Fruit fly (Drosophila melanogaster) whole organism, embryonic: ENCODE results near the gene Jon99Fii.

Source experiments
- Atf3 ChIP-seq: fragments of 200-800 bp; sonication (Bioruptor generic); optimal IDR thresholded peaks from 3 replicates; lab custom pipeline; 2016; ENCODE audit warnings: missing biosample characterization, missing genetic modification characterization
- Blimp-1 ChIP-seq: fragments of 200-800 bp; sonication (Bioruptor generic); optimal IDR thresholded peaks from 3 replicates; lab custom pipeline; 2018; ENCODE audit warnings: missing biosample characterization, missing genetic modification characterization, mild to moderate bottlenecking, moderate library complexity, missing genetic modification reagents
- C15 ChIP-seq: fragments of 200-800 bp; sonication (Bioruptor generic); IDR thresholded peaks from 3 replicates; pipeline ENCODE4 v1.3.6; 2022; ENCODE audit warnings: missing biosample characterization, missing genetic modification characterization
- CG10543 ChIP-seq: fragments of 200-800 bp; sonication (Bioruptor generic); optimal IDR thresholded peaks from 3 replicates; lab custom pipeline; 2017; ENCODE audit warnings: missing biosample characterization, mild to moderate bottlenecking, missing genetic modification characterization, moderate library complexity
- CG1233 ChIP-seq: fragments of 200-800 bp; sonication (Bioruptor generic); optimal IDR thresholded peaks from 4 replicates; lab custom pipeline; 2018; ENCODE audit warnings: missing biosample characterization, mild to moderate bottlenecking, missing genetic modification characterization
- CG12769 ChIP-seq: fragments of 200-800 bp; sonication (Bioruptor generic); optimal IDR thresholded peaks from 2 replicates; lab custom pipeline; 2019; ENCODE audit warnings: missing biosample characterization, mild to moderate bottlenecking, missing genetic modification characterization, moderate library complexity
- CG13894 ChIP-seq: fragments of 200-800 bp; sonication (Bioruptor generic); optimal IDR thresholded peaks from 3 replicates; lab custom pipeline; 2018; ENCODE audit warnings: missing biosample characterization, mild to moderate bottlenecking, missing genetic modification characterization, moderate library complexity
- CG15269 ChIP-seq: fragments of 200-800 bp; sonication (Bioruptor generic); optimal IDR thresholded peaks from 2 replicates; lab custom pipeline; 2018; ENCODE audit warnings: missing biosample characterization, mild to moderate bottlenecking, missing genetic modification characterization, moderate library complexity
- CG16815 ChIP-seq: fragments of 200-800 bp; sonication (Bioruptor generic); optimal IDR thresholded peaks from 3 replicates; lab custom pipeline; 2017; ENCODE audit warnings: missing biosample characterization, mild to moderate bottlenecking, missing genetic modification characterization
- CG17328 ChIP-seq: fragments of 200-800 bp; sonication (Bioruptor generic); IDR thresholded peaks from 2 replicates; pipeline ENCODE4 v1.3.6; 2022; ENCODE audit warnings: missing biosample characterization, missing genetic modification characterization
- CG2712 ChIP-seq: fragments of 200-800 bp; optimal IDR thresholded peaks from 3 replicates; lab custom pipeline; 2019; ENCODE audit warnings: missing biosample characterization, mild to moderate bottlenecking, missing genetic modification characterization, moderate library complexity
- CG2875 ChIP-seq: fragments of 200-800 bp; sonication (Bioruptor generic); optimal IDR thresholded peaks from 2 replicates; lab custom pipeline; 2017; ENCODE audit warnings: missing biosample characterization, mild to moderate bottlenecking, missing genetic modification characterization, missing genetic modification reagents
- CG31388 ChIP-seq: fragments of 200-800 bp; sonication (Bioruptor generic); optimal IDR thresholded peaks from 2 replicates; lab custom pipeline; 2016; ENCODE audit warnings: missing biosample characterization, missing genetic modification characterization
- CG3838 ChIP-seq: fragments of 200-800 bp; sonication (Bioruptor generic); optimal IDR thresholded peaks from 3 replicates; lab custom pipeline; 2016; ENCODE audit warnings: missing biosample characterization, missing genetic modification characterization
- CG4282 ChIP-seq: fragments of 200-800 bp; sonication (Bioruptor generic); optimal IDR thresholded peaks from 2 replicates; lab custom pipeline; 2016; ENCODE audit warnings: missing biosample characterization, missing genetic modification characterization
- CG4328 ChIP-seq: fragments of 200-800 bp; sonication (Bioruptor generic); optimal IDR thresholded peaks from 3 replicates; lab custom pipeline; 2017; ENCODE audit warnings: missing biosample characterization, missing genetic modification reagents, missing genetic modification characterization
- CG4854 ChIP-seq: fragments of 200-800 bp; sonication (Bioruptor generic); optimal IDR thresholded peaks from 2 replicates; lab custom pipeline; 2016; ENCODE audit warnings: missing biosample characterization, missing genetic modification characterization, inconsistent platforms
- CG5180 ChIP-seq: fragments of 200-800 bp; sonication (Bioruptor generic); optimal IDR thresholded peaks from 3 replicates; lab custom pipeline; 2017; ENCODE audit warnings: missing biosample characterization, missing genetic modification characterization, mild to moderate bottlenecking, moderate library complexity, missing genetic modification reagents
- CG6791 ChIP-seq: fragments of 200-800 bp; sonication (Bioruptor generic); IDR thresholded peaks from 3 replicates; pipeline ENCODE4 v1.3.6; 2022; ENCODE audit warnings: missing biosample characterization, missing genetic modification characterization; ENCODE audit not compliant: partially characterized antibody
- CG6813 ChIP-seq: fragments of 200-800 bp; sonication (Bioruptor generic); optimal IDR thresholded peaks from 2 replicates; lab custom pipeline; 2017; ENCODE audit warnings: missing biosample characterization, missing genetic modification characterization, mild to moderate bottlenecking, moderate library complexity, missing genetic modification reagents
- CG7928 ChIP-seq: fragments of 200-800 bp; sonication (Bioruptor generic); optimal IDR thresholded peaks from 2 replicates; lab custom pipeline; 2017; ENCODE audit warnings: missing biosample characterization, mild to moderate bottlenecking, missing genetic modification characterization
- CG8281 ChIP-seq: fragments of 200-800 bp; sonication (Bioruptor generic); optimal IDR thresholded peaks from 2 replicates; lab custom pipeline; 2018; ENCODE audit warnings: missing biosample characterization, mild to moderate bottlenecking, missing genetic modification characterization, moderate library complexity
- CG8765 ChIP-seq: fragments of 200-800 bp; sonication (Bioruptor generic); IDR thresholded peaks from 2 replicates; pipeline ENCODE4 v1.3.6; 2022; ENCODE audit warnings: missing biosample characterization, missing genetic modification characterization
- D19B ChIP-seq: fragments of 200-800 bp; sonication (Bioruptor generic); optimal IDR thresholded peaks from 2 replicates; lab custom pipeline; 2017; ENCODE audit warnings: missing biosample characterization, mild to moderate bottlenecking, missing genetic modification characterization
- Deaf1 ChIP-seq: fragments of 200-800 bp; optimal IDR thresholded peaks from 3 replicates; lab custom pipeline; 2019; ENCODE audit warnings: missing biosample characterization, mild to moderate bottlenecking, missing genetic modification characterization, moderate library complexity
- Doc3 ChIP-seq: fragments of 200-800 bp; sonication (Bioruptor generic); IDR thresholded peaks from 3 replicates; pipeline ENCODE4 v1.3.6; 2022; ENCODE audit warnings: missing biosample characterization, missing genetic modification characterization; ENCODE audit not compliant: partially characterized antibody
- Elba2 ChIP-seq: fragments of 200-800 bp; sonication (Bioruptor generic); optimal IDR thresholded peaks from 3 replicates; lab custom pipeline; 2016; ENCODE audit warnings: missing biosample characterization, missing genetic modification characterization
- Gug ChIP-seq: fragments of 200-800 bp; sonication (Bioruptor generic); IDR thresholded peaks from 4 replicates; pipeline ENCODE4 v1.3.6; 2022; ENCODE audit warnings: missing biosample characterization, missing genetic modification characterization
- Jarid2 ChIP-seq: fragments of 200-800 bp; sonication (Bioruptor generic); optimal IDR thresholded peaks from 3 replicates; lab custom pipeline; 2017; ENCODE audit warnings: mild to moderate bottlenecking, missing biosample characterization, missing genetic modification reagents, missing genetic modification characterization
- Med ChIP-seq: fragments of 200-800 bp; sonication (Bioruptor generic); peaks from one replicate; lab custom pipeline; 2016; ENCODE audit warnings: missing biosample characterization, missing genetic modification characterization, mild to moderate bottlenecking, inconsistent platforms, moderate library complexity
- Mrtf ChIP-seq: fragments of 200-800 bp; sonication (Bioruptor generic); IDR thresholded peaks from 3 replicates; pipeline ENCODE4 v1.3.6; 2022; ENCODE audit warnings: missing biosample characterization, missing genetic modification characterization
- NC2α ChIP-seq: fragments of 200-800 bp; sonication (Bioruptor generic); optimal IDR thresholded peaks from 2 replicates; lab custom pipeline; 2016; ENCODE audit warnings: missing biosample characterization, missing genetic modification characterization
- Rfx ChIP-seq: fragments of 200-800 bp; sonication (Bioruptor generic); IDR thresholded peaks from 2 replicates; pipeline ENCODE4 v1.3.6; 2022; ENCODE audit warnings: missing biosample characterization, missing genetic modification characterization
- Sin3A ChIP-seq: fragments of >200 bp; optimal IDR thresholded peaks from 2 replicates; lab custom pipeline; 2018
- abd-A ChIP-seq: fragments of 200-800 bp; sonication (Bioruptor generic); optimal IDR thresholded peaks from 3 replicates; lab custom pipeline; 2019; ENCODE audit warnings: missing biosample characterization, mild to moderate bottlenecking, missing genetic modification characterization, moderate library complexity
- al ChIP-seq: fragments of 200-800 bp; sonication (Bioruptor generic); IDR thresholded peaks from 2 replicates; pipeline ENCODE4 v1.3.6; 2022; ENCODE audit warnings: missing biosample characterization, missing genetic modification characterization
- btn ChIP-seq: fragments of 200-800 bp; sonication (Bioruptor generic); optimal IDR thresholded peaks from 2 replicates; lab custom pipeline; 2016; ENCODE audit warnings: missing biosample characterization, missing genetic modification characterization
- en ChIP-seq: fragments of 200-800 bp; sonication (Bioruptor generic); optimal IDR thresholded peaks from 2 replicates; lab custom pipeline; 2016; ENCODE audit warnings: missing biosample characterization, missing genetic modification characterization
- fd64A ChIP-seq: fragments of 200-800 bp; sonication (Bioruptor generic); optimal IDR thresholded peaks from 3 replicates; lab custom pipeline; 2018; ENCODE audit warnings: missing biosample characterization, mild to moderate bottlenecking, missing genetic modification characterization
- fd96Cb ChIP-seq: fragments of 200-800 bp; sonication (Bioruptor generic); optimal IDR thresholded peaks from 2 replicates; lab custom pipeline; 2018; ENCODE audit warnings: missing biosample characterization, mild to moderate bottlenecking, missing genetic modification characterization, moderate library complexity
- grn ChIP-seq: fragments of 200-800 bp; sonication (Bioruptor generic); optimal IDR thresholded peaks from 3 replicates; lab custom pipeline; 2017; ENCODE audit warnings: missing biosample characterization, missing genetic modification characterization
- gro ChIP-seq: fragments of 200-800 bp; sonication (Bioruptor generic); optimal IDR thresholded peaks from 2 replicates; lab custom pipeline; 2016; ENCODE audit warnings: missing biosample characterization, missing genetic modification characterization
- lab ChIP-seq: fragments of 200-800 bp; sonication (Bioruptor generic); optimal IDR thresholded peaks from 3 replicates; lab custom pipeline; 2017; ENCODE audit warnings: missing biosample characterization, missing genetic modification characterization, mild to moderate bottlenecking, moderate library complexity, missing genetic modification reagents
- nmo ChIP-seq: fragments of 200-800 bp; sonication (Bioruptor generic); optimal IDR thresholded peaks from 2 replicates; lab custom pipeline; 2018; ENCODE audit warnings: missing biosample characterization, mild to moderate bottlenecking, missing genetic modification characterization, moderate library complexity
- pita ChIP-seq: fragments of 200-800 bp; sonication (Bioruptor generic); optimal IDR thresholded peaks from 2 replicates; lab custom pipeline; 2017; ENCODE audit warnings: missing biosample characterization, mild to moderate bottlenecking, missing genetic modification characterization
- pnt ChIP-seq: fragments of 200-800 bp; sonication (Bioruptor generic); optimal IDR thresholded peaks from 3 replicates; lab custom pipeline; 2016; ENCODE audit warnings: missing biosample characterization, missing genetic modification characterization
- sd ChIP-seq: fragments of 200-800 bp; sonication (Bioruptor generic); optimal IDR thresholded peaks from 3 replicates; lab custom pipeline; 2018; ENCODE audit warnings: missing biosample characterization, mild to moderate bottlenecking, missing genetic modification characterization, moderate library complexity
- tgo ChIP-seq: fragments of 200-800 bp; sonication (Bioruptor generic); IDR thresholded peaks from 3 replicates; pipeline ENCODE4 v1.3.6; 2022; ENCODE audit warnings: missing biosample characterization, missing genetic modification characterization
- z ChIP-seq: fragments of 200-800 bp; sonication (Bioruptor generic); IDR thresholded peaks from 3 replicates; pipeline ENCODE4 v1.3.6; 2022; ENCODE audit warnings: missing biosample characterization, missing genetic modification characterization

Gene Jon99Fii

dm6 chr3R:30460187-30460586, 27.5 kb downstream of the Jon99Fii start:
- no peak for TF ChIP-seq CG17328
- TF ChIP-seq Med = peak; percentile 73
- peak; percentile 70; the same call in 2 of the 3 replicates for TF ChIP-seq z (GFP tag; lab: Robert Waterston, UW)
- TF ChIP-seq Deaf1 (tag; lab: Kevin White, UChicago) = peak; percentile 97
- peak; percentile 92 for TF ChIP-seq CG8281
- TF ChIP-seq CG10543 = peak; percentile 43
- peak; percentile 24 for TF ChIP-seq D19B (GFP tag; lab: Kevin White, UChicago)
- no peak for TF ChIP-seq Elba2 (GFP tag; lab: Kevin White, UChicago)
- peak; percentile 52 for TF ChIP-seq CG13894 (tag; lab: Kevin White, UChicago)
- no peak for TF ChIP-seq grn (GFP tag; lab: Kevin White, UChicago)
- TF ChIP-seq CG5180 (GFP tag; lab: Kevin White, UChicago) = peak; percentile 99
- TF ChIP-seq Jarid2 (GFP tag; lab: Kevin White, UChicago) = peak; percentile 48
- TF ChIP-seq pita = no peak
- no peak for TF ChIP-seq Gug
- no peak for TF ChIP-seq fd96Cb (tag; lab: Kevin White, UChicago)
- no peak for TF ChIP-seq abd-A (tag; lab: Kevin White, UChicago)
- TF ChIP-seq CG15269 (tag; lab: Kevin White, UChicago) = peak; percentile 45
- 0 out of 2 replicates have a peak, but pooled peaks have one; percentile 7 for TF ChIP-seq Rfx
- no peak for TF ChIP-seq CG4328 (GFP tag; lab: Kevin White, UChicago)
- peak; percentile 58 for TF ChIP-seq CG12769 (tag; lab: Kevin White, UChicago)
- TF ChIP-seq Sin3A = no peak
- no peak for TF ChIP-seq CG16815 (GFP tag; lab: Kevin White, UChicago)
- TF ChIP-seq gro = no peak

- TF ChIP-seq CG8765 (GFP tag; lab: Robert Waterston, UW) = no peak
- no peak for TF ChIP-seq sd
- no peak for TF ChIP-seq CG2875
- TF ChIP-seq tgo = no peak
- TF ChIP-seq CG2712 (tag; lab: Kevin White, UChicago) = no peak
- no peak for TF ChIP-seq CG4854 (GFP tag; lab: Kevin White, UChicago)
- TF ChIP-seq C15 (GFP tag; lab: Robert Waterston, UW) = no peak
- TF ChIP-seq NC2α (GFP tag; lab: Kevin White, UChicago) = no peak
- no peak for TF ChIP-seq CG6813 (GFP tag; lab: Kevin White, UChicago)
- TF ChIP-seq btn (GFP tag; lab: Kevin White, UChicago) = no peak
- no peak for TF ChIP-seq fd64A (GFP tag; lab: Kevin White, UChicago)
- TF ChIP-seq CG31388 (GFP tag; lab: Kevin White, UChicago) = no peak
- TF ChIP-seq al (GFP tag; lab: Robert Waterston, UW) = no peak
- TF ChIP-seq Mrtf (GFP tag; lab: Robert Waterston, UW) = no peak
- TF ChIP-seq Doc3 (GFP tag; lab: Robert Waterston, UW) = peak; percentile 88
- no peak for TF ChIP-seq CG10543
- peak; percentile 92 for TF ChIP-seq CG6791 (GFP tag; lab: Robert Waterston, UW)
- no peak for TF ChIP-seq CG3838 (GFP tag; lab: Kevin White, UChicago)
- TF ChIP-seq Atf3 (GFP tag; lab: Kevin White, UChicago) = no peak
- TF ChIP-seq lab (GFP tag; lab: Kevin White, UChicago) = no peak
- no peak for TF ChIP-seq Blimp-1 (GFP tag; lab: Kevin White, UChicago)
- TF ChIP-seq CG4282 (GFP tag; lab: Kevin White, UChicago) = no peak
- TF ChIP-seq CG7928 = no peak
- TF ChIP-seq nmo (GFP tag; lab: Kevin White, UChicago) = peak; percentile 19
- no peak for TF ChIP-seq CG1233 (GFP tag; lab: Kevin White, UChicago)
- TF ChIP-seq pnt (GFP tag; lab: Kevin White, UChicago) = no peak
- no peak for TF ChIP-seq en (GFP tag; lab: Kevin White, UChicago)
Measured at dm6 chr3R:30459066-30459935, 28.4 kb downstream of the Jon99Fii start, which contains the start of the genes CG2224 and CDase. Gene CG2224, minus strand, starts transcription at chr3R:30459300. Gene CDase, plus strand, starts transcription at chr3R:30459521.
